Worm (Caenorhabditis elegans): Measurements from ENCODE around the gene hsd-3.

DNA sequence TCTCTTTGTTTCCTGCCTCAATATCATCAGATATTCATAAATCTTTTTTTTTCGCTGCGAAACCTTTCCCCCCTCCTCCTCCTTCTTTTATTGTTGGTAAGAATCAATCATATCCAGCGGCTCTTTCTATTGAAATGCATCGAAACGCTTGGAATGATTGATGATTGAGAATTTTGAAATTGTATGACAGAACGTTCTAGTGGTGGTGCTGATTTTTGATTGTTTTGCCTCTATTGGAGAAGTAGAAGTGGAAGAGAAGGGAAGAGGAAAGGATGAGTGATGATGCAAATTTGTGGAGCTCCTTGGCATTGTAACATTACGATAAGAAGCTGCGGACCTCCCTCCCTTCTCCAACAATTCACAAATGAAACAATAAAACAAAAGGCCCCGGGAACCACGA, 43.5 kb upstream of the hsd-3 start:
- TF ChIP-seq nhr-12 (tag; optimal IDR thresholded peaks at IDR 0.05) (no peak), nhr-23 (tag; optimal IDR thresholded peaks at IDR 0.05) (no peak), nhr-77 (tag; optimal IDR thresholded peaks at IDR 0.05) (no peak), ama-1 (optimal IDR thresholded peaks at IDR 0.05) (no peak), alr-1 (tag; optimal IDR thresholded peaks at IDR 0.05) (no peak)

Measured in whole organism, L2 larva.